Fruit fly (Drosophila melanogaster): ENCODE data around the gene CG2604.

The CG2604 gene

dm6 chr3R:5256462-5257146 lies 33.4 kb upstream of the CG2604 start, which contains the start of the genes Enoph and Hph (continued):
- TF ChIP-seq E2f1 (GFP tag; IDR thresholded peaks at IDR 0.05) (0 out of 2 replicates have a peak, but pooled peaks have one; percentile 43), CG11247 (GFP tag; IDR thresholded peaks at IDR 0.05) (no peak), Max (GFP tag; optimal IDR thresholded peaks at IDR 0.05) (peak; percentile 66), CG11696 (GFP tag; IDR thresholded peaks at IDR 0.05) (no peak), CG17912 (GFP tag; optimal IDR thresholded peaks at IDR 0.05) (no peak), nau (GFP tag; optimal IDR thresholded peaks at IDR 0.05) (no peak), nom (GFP tag; optimal IDR thresholded peaks at IDR 0.05) (no peak), CG7987 (GFP tag; optimal IDR thresholded peaks at IDR 0.05) (no peak), stc (GFP tag; IDR thresholded peaks at IDR 0.05) (no peak), BEAF-32 (GFP tag; optimal IDR thresholded peaks at IDR 0.05) (peak; percentile 89), CG8388 (GFP tag; optimal IDR thresholded peaks at IDR 0.05) (peak; percentile 25), ab (GFP tag; optimal IDR thresholded peaks at IDR 0.05) (no peak), pum (GFP tag; optimal IDR thresholded peaks at IDR 0.05) (peak; percentile 34), Aef1 (GFP tag; IDR thresholded peaks at IDR 0.05) (peak; percentile 55; the same call in 2 of the 3 replicates), lola (GFP tag; optimal IDR thresholded peaks at IDR 0.05) (peak in 1 of 3 experiments; percentile 52), CG2116 (GFP tag; optimal IDR thresholded peaks at IDR 0.05) (peak; percentile 69), CG13624 (GFP tag; optimal IDR thresholded peaks at IDR 0.05) (peak; percentile 71), ranshi (GFP tag; IDR thresholded peaks at IDR 0.05) (no peak; the same call in 1 of the 2 replicates), tll (GFP tag; optimal IDR thresholded peaks at IDR 0.05) (no peak), Xbp1 (GFP tag; optimal IDR thresholded peaks at IDR 0.05) (peak; percentile 69), CG31224 (GFP tag; IDR thresholded peaks at IDR 0.05) (no peak; the same call in 1 of the 2 replicates), HLH54F (GFP tag; optimal IDR thresholded peaks at IDR 0.05) (peak; percentile 61), CG4328 (GFP tag; optimal IDR thresholded peaks at IDR 0.05) (peak; percentile 34), dm (GFP tag; optimal IDR thresholded peaks at IDR 0.05) (peak; percentile 14), Rx (GFP tag; IDR thresholded peaks at IDR 0.05) (no peak), H2.0 (GFP tag; IDR thresholded peaks at IDR 0.05) (no peak), br (optimal IDR thresholded peaks at IDR 0.05) (no peak), trem (tag; optimal IDR thresholded peaks at IDR 0.05) (peak; percentile 71), CG10462 (GFP tag; optimal IDR thresholded peaks at IDR 0.05) (peak; percentile 66), CrebB (tag; optimal IDR thresholded peaks at IDR 0.05) (no peak), CG16813 (GFP tag; IDR thresholded peaks at IDR 0.05; ENCODE audit: partially characterized antibody) (peak; percentile 84), gcm2 (GFP tag; optimal IDR thresholded peaks at IDR 0.05) (peak; percentile 40), row (GFP tag; IDR thresholded peaks at IDR 0.05) (peak; percentile 80), Oli (tag; optimal IDR thresholded peaks at IDR 0.05) (peak; percentile 27), Chrac-16 (GFP tag; optimal IDR thresholded peaks at IDR 0.05) (peak; percentile 64), sima (GFP tag; optimal IDR thresholded peaks at IDR 0.05) (no peak), lbe (GFP tag; optimal IDR thresholded peaks at IDR 0.05) (peak; percentile 44), ap (GFP tag; IDR thresholded peaks at IDR 0.05) (peak; percentile 47; the same call in 1 of the 2 replicates), CG3847 (GFP tag; IDR thresholded peaks at IDR 0.05) (peak; percentile 57), CG12219 (GFP tag; optimal IDR thresholded peaks at IDR 0.05) (no peak), CG8944 (GFP tag; optimal IDR thresholded peaks at IDR 0.05) (peak; percentile 37), psq (GFP tag; optimal IDR thresholded peaks at IDR 0.05) (no peak), fd102C (GFP tag; optimal IDR thresholded peaks at IDR 0.05) (no peak), CG4730 (GFP tag; IDR thresholded peaks at IDR 0.05) (no peak), MTF-1 (GFP tag; optimal IDR thresholded peaks at IDR 0.05; ENCODE audit: borderline replicate concordance) (no peak), Kr (GFP tag; optimal IDR thresholded peaks at IDR 0.05) (no peak), Tbp (GFP tag; optimal IDR thresholded peaks at IDR 0.05) (no peak), kay (GFP tag; optimal IDR thresholded peaks at IDR 0.05) (peak; percentile 34), Rfx (GFP tag; IDR thresholded peaks at IDR 0.05) (peak; percentile 64), CG10979 (tag; optimal IDR thresholded peaks at IDR 0.05) (peak; percentile 52)
